Worm (Caenorhabditis elegans) whole organism, L4 larva: ENCODE results near the gene clec-41.
"Not testable (repeated sequence)": the region's sequence is repeated elsewhere in the genome, so short reads cannot be mapped to it uniquely, and the experiment has no call there.

Experiments used
- F37D6.2 ChIP-seq: sonication (generic microtip); optimal IDR thresholded peaks from 2 replicates; lab custom pipeline; 2016; ENCODE audit warnings: mild to moderate bottlenecking, missing genetic modification characterization, missing compliant biosample characterization
- F49E8.2 ChIP-seq: sonication (generic microtip); optimal IDR thresholded peaks from 2 replicates; lab custom pipeline; 2016; ENCODE audit warnings: missing compliant biosample characterization, mild to moderate bottlenecking, missing genetic modification characterization, borderline replicate concordance
- Y75B8A.6 ChIP-seq: fragments of 200-800 bp; sonication (Bioruptor generic); IDR thresholded peaks from 2 replicates; pipeline ENCODE4 v1.3.6; 2022; ENCODE audit warnings: missing genetic modification reagents, missing genetic modification characterization, missing compliant biosample characterization
- ZK337.2 ChIP-seq: fragments of 200-800 bp; sonication (Bioruptor generic); IDR thresholded peaks from 2 replicates; pipeline ENCODE4 v1.3.6; 2022; ENCODE audit warnings: missing genetic modification reagents, missing genetic modification characterization, missing compliant biosample characterization
- ceh-20 ChIP-seq: fragments of 200-800 bp; sonication (Bioruptor generic); IDR thresholded peaks from 2 replicates; pipeline ENCODE4 v1.3.6; 2022; ENCODE audit warnings: missing genetic modification reagents, missing genetic modification characterization, missing compliant biosample characterization
- ceh-32 ChIP-seq: sonication (generic microtip); optimal IDR thresholded peaks from 2 replicates; lab custom pipeline; 2016; ENCODE audit warnings: mild to moderate bottlenecking, missing genetic modification characterization, missing compliant biosample characterization; ENCODE audit not compliant: poor library complexity
- ceh-62 ChIP-seq: sonication (generic microtip); optimal IDR thresholded peaks from 2 replicates; lab custom pipeline; 2017; ENCODE audit warnings: missing biosample characterization, missing genetic modification characterization
- ceh-82 ChIP-seq: sonication (generic microtip); optimal IDR thresholded peaks from 2 replicates; lab custom pipeline; 2017; ENCODE audit warnings: missing biosample characterization, missing genetic modification characterization
- ces-1 ChIP-seq: fragments of 150-350 bp; sonication (generic microtip); optimal IDR thresholded peaks from 4 replicates; lab custom pipeline; 2014; ENCODE audit warnings: missing biosample characterization, missing genetic modification reagents, missing genetic modification characterization
- ctbp-1 ChIP-seq: fragments of 200-800 bp; sonication (Bioruptor generic); IDR thresholded peaks from 2 replicates; pipeline ENCODE4 v1.3.6; 2022; ENCODE audit warnings: missing genetic modification reagents, missing genetic modification characterization, missing compliant biosample characterization
- daf-12 ChIP-seq: fragments of 150-350 bp; optimal IDR thresholded peaks from 2 replicates; lab custom pipeline; 2014; ENCODE audit warnings: missing biosample characterization, missing genetic modification reagents, missing genetic modification characterization
- daf-16 ChIP-seq, 3 experiments: sonication (generic microtip); optimal IDR thresholded peaks; 2 replicates each; lab custom pipeline; 2016 to 2017; ENCODE audit warnings: missing genetic modification characterization in 3 of 3, missing genetic modification reagents in 3 of 3, mild to moderate bottlenecking in 2 of 3, missing compliant biosample characterization in 2 of 3, missing biosample characterization in 1 of 3, moderate library complexity in 1 of 3
- daf-19 ChIP-seq: fragments of 200-800 bp; sonication (Bioruptor generic); conservative IDR thresholded peaks from 2 replicates; pipeline ENCODE4 v1.3.6; 2022; ENCODE audit warnings: missing genetic modification characterization, missing compliant biosample characterization
- daf-8 ChIP-seq: fragments of 200-800 bp; sonication (Bioruptor generic); IDR thresholded peaks from 2 replicates; pipeline ENCODE4 v1.3.6; 2022; ENCODE audit warnings: missing genetic modification characterization, missing compliant biosample characterization
- dmd-8 ChIP-seq: fragments of 200-800 bp; sonication (Bioruptor generic); IDR thresholded peaks from 2 replicates; pipeline ENCODE4 v1.3.6; 2022; ENCODE audit warnings: missing genetic modification characterization, missing compliant biosample characterization
- dpl-1 ChIP-seq: fragments of 150-350 bp; optimal IDR thresholded peaks from 2 replicates; lab custom pipeline; 2014; ENCODE audit warnings: missing biosample characterization, missing genetic modification reagents, missing genetic modification characterization
- dve-1 ChIP-seq: sonication (generic microtip); optimal IDR thresholded peaks from 2 replicates; lab custom pipeline; 2017; ENCODE audit warnings: antibody characterized with exemption, mild to moderate bottlenecking, missing genetic modification characterization, missing compliant biosample characterization; ENCODE audit not compliant: insufficient read depth
- egl-43 ChIP-seq: fragments of 200-800 bp; sonication (Bioruptor generic); IDR thresholded peaks from 2 replicates; pipeline ENCODE4 v1.3.6; 2022; ENCODE audit warnings: missing genetic modification reagents, missing genetic modification characterization, missing compliant biosample characterization
- fos-1 ChIP-seq: fragments of 150-350 bp; optimal IDR thresholded peaks from 2 replicates; lab custom pipeline; 2014; ENCODE audit warnings: missing biosample characterization, missing genetic modification characterization
- hif-1 ChIP-seq, 2 experiments: sonication (generic microtip); optimal IDR thresholded peaks; 2 replicates each; lab custom pipeline; 2016 to 2017; ENCODE audit warnings: missing compliant biosample characterization in 2 of 2, missing genetic modification characterization in 2 of 2, missing genetic modification reagents in 2 of 2, missing genotype in 2 of 2, mild to moderate bottlenecking in 1 of 2
- hmg-1.1 ChIP-seq: fragments of 200-800 bp; sonication (Bioruptor generic); IDR thresholded peaks from 2 replicates; pipeline ENCODE4 v1.3.6; 2022; ENCODE audit warnings: missing genetic modification reagents, missing genetic modification characterization, missing compliant biosample characterization
- lin-1 ChIP-seq: fragments of 200-800 bp; sonication (Bioruptor generic); IDR thresholded peaks from 2 replicates; pipeline ENCODE4 v1.3.6; 2022; ENCODE audit warnings: missing genetic modification reagents, missing genetic modification characterization, missing compliant biosample characterization
- lin-13 ChIP-seq: fragments of 150-350 bp; optimal IDR thresholded peaks from 2 replicates; lab custom pipeline; 2014; ENCODE audit warnings: missing biosample characterization, missing genetic modification reagents, missing genetic modification characterization
- lin-38 ChIP-seq: fragments of 200-800 bp; sonication (Bioruptor generic); IDR thresholded peaks from 2 replicates; pipeline ENCODE4 v1.3.6; 2022; ENCODE audit warnings: missing genetic modification reagents, missing genetic modification characterization, missing compliant biosample characterization
- lsy-2 ChIP-seq, 2 experiments: fragments of 150-350 bp in 1 of 2; sonication (generic microtip) in 1 of 2; optimal IDR thresholded peaks; 2 replicates each; lab custom pipeline; 2014 to 2017; ENCODE audit warnings: missing biosample characterization in 2 of 2, missing genetic modification characterization in 2 of 2
- madf-9 ChIP-seq: fragments of 200-800 bp; sonication (Bioruptor generic); conservative IDR thresholded peaks from 2 replicates; pipeline ENCODE4 v1.3.6; 2022; ENCODE audit warnings: missing genetic modification reagents, missing genetic modification characterization, missing compliant biosample characterization
- mdt-29 ChIP-seq: fragments of 200-800 bp; sonication (Bioruptor generic); IDR thresholded peaks from 2 replicates; pipeline ENCODE4 v1.3.6; 2022; ENCODE audit warnings: missing genetic modification reagents, missing genetic modification characterization, missing compliant biosample characterization
- mxl-3 ChIP-seq: fragments of 200-800 bp; sonication (Bioruptor generic); optimal IDR thresholded peaks from 2 replicates; lab custom pipeline; 2018; ENCODE audit warnings: mild to moderate bottlenecking, missing genetic modification characterization, missing compliant biosample characterization
- nhr-111 ChIP-seq: fragments of 200-800 bp; sonication (Bioruptor generic); optimal IDR thresholded peaks from 2 replicates; lab custom pipeline; 2018; ENCODE audit warnings: mild to moderate bottlenecking, missing genetic modification characterization, missing compliant biosample characterization
- nhr-25 ChIP-seq: sonication (generic microtip); optimal IDR thresholded peaks from 2 replicates; lab custom pipeline; 2017; ENCODE audit warnings: missing genetic modification characterization, mild to moderate bottlenecking, missing compliant biosample characterization, antibody characterized with exemption, moderate library complexity, borderline replicate concordance; ENCODE audit not compliant: insufficient read depth
- nhr-42 ChIP-seq: fragments of 200-800 bp; sonication (Bioruptor generic); IDR thresholded peaks from 2 replicates; pipeline ENCODE4 v1.3.6; 2022; ENCODE audit warnings: missing genetic modification characterization, missing compliant biosample characterization
- nhr-6 ChIP-seq: fragments of 150-350 bp; optimal IDR thresholded peaks from 2 replicates; lab custom pipeline; 2014; ENCODE audit warnings: missing biosample characterization, missing genetic modification characterization
- nhr-77 ChIP-seq: fragments of 150-350 bp; optimal IDR thresholded peaks from 2 replicates; lab custom pipeline; 2014; ENCODE audit warnings: missing biosample characterization, missing genetic modification characterization
- php-3 ChIP-seq: fragments of 200-800 bp; sonication (Bioruptor generic); IDR thresholded peaks from 2 replicates; pipeline ENCODE4 v1.3.6; 2022; ENCODE audit warnings: missing genetic modification reagents, missing genetic modification characterization, missing compliant biosample characterization
- rbr-2 ChIP-seq: sonication (generic microtip); optimal IDR thresholded peaks from 2 replicates; lab custom pipeline; 2016; ENCODE audit warnings: missing genotype, missing genetic modification characterization, missing compliant biosample characterization
- set-16 ChIP-seq: fragments of 200-800 bp; sonication (Bioruptor generic); IDR thresholded peaks from 2 replicates; pipeline ENCODE4 v1.3.6; 2022; ENCODE audit warnings: missing genetic modification reagents, missing genetic modification characterization, missing compliant biosample characterization
- spr-3 ChIP-seq: fragments of 200-800 bp; sonication (Bioruptor generic); optimal IDR thresholded peaks from 2 replicates; lab custom pipeline; 2018; ENCODE audit warnings: mild to moderate bottlenecking, missing genetic modification characterization, missing compliant biosample characterization
- tra-1 ChIP-seq: fragments of 200-800 bp; sonication (Bioruptor generic); IDR thresholded peaks from 2 replicates; pipeline ENCODE4 v1.3.6; 2022; ENCODE audit warnings: missing genetic modification reagents, missing genetic modification characterization, missing compliant biosample characterization
- unc-130 ChIP-seq: sonication (generic microtip); optimal IDR thresholded peaks from 2 replicates; lab custom pipeline; 2016; ENCODE audit warnings: missing genetic modification reagents, missing genetic modification characterization, missing compliant biosample characterization
- zfp-3 ChIP-seq: fragments of 200-800 bp; sonication (Bioruptor generic); conservative IDR thresholded peaks from 2 replicates; pipeline ENCODE4 v1.3.6; 2022; ENCODE audit warnings: missing genetic modification reagents, missing genetic modification characterization, missing compliant biosample characterization
- zip-2 ChIP-seq: fragments of 150-350 bp; optimal IDR thresholded peaks from 2 replicates; lab custom pipeline; 2014; ENCODE audit warnings: missing biosample characterization, missing genetic modification characterization
- ztf-11 ChIP-seq: fragments of 150-350 bp; optimal IDR thresholded peaks from 2 replicates; lab custom pipeline; 2014; ENCODE audit warnings: missing biosample characterization, missing genetic modification characterization
- ztf-7 ChIP-seq: fragments of 150-350 bp; optimal IDR thresholded peaks from 2 replicates; lab custom pipeline; 2014; ENCODE audit warnings: missing biosample characterization, missing genetic modification characterization

The clec-41 gene

DNA sequence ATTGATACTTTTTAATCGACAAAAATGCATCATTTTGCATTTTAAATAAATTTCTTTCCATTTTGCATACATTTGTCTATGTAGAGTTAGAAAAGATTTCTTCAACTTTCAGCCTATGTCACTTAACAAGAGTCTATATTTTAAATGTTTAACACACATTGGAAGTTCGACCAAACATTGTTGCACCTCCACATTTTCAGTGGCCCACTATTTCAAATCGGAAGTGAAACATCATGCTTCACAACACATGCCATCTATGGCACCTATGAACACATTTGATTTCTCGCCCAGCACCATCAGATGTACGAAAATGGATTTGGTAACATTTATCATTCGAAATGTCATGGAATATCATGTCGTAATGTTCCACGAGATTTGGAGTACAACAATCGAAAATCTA lies 780 bp upstream of the clec-41 start, which contains the start of gene dhc-3:
Gene dhc-3 (plus strand): TSS at position 301 of the 400 bp plus-strand sequence.
- TF ChIP-seq zfp-3 (GFP tag; lab: Robert Waterston, UW), result no peak
- TF ChIP-seq dmd-8 (GFP tag; lab: Robert Waterston, UW), result no peak
- no peak for TF ChIP-seq daf-19 (GFP tag; lab: Robert Waterston, UW)
- no peak for TF ChIP-seq spr-3 (GFP tag; lab: Kevin White, UChicago)
- no peak for TF ChIP-seq dve-1
- TF ChIP-seq ceh-62 (tag; lab: Kevin White, UChicago), result no peak
- TF ChIP-seq Y75B8A.6, result no peak
- no peak for TF ChIP-seq ztf-11 (tag; lab: Kevin White, UChicago)
- no peak for TF ChIP-seq ceh-20 (GFP tag; lab: Robert Waterston, UW)
- no peak for TF ChIP-seq nhr-111 (GFP tag; lab: Kevin White, UChicago)
- TF ChIP-seq lin-38, result no peak

DNA sequence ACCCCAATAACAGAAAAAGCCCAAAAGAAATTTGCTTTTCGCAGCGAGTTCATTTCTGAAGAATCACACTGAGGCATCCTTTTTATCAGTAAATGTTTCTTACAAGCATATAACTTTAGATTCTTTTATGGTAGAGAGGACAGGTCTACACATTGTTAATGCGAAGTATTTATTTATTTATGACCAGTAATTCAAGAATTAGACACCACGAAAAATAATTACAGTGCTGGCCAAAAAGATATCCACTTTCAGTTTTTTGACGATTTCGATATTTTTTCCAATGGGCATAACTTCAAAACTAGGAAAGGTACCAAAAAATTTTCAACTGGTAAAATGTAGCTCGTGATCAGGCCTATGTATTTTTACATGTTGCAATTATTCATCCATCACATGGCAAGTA lies 3.1 kb downstream of the clec-41 start, which contains the start of gene clec-225:
Gene clec-225 (minus strand): TSS at position 101 of the 400 bp plus-strand sequence.
- not testable (repeated sequence) for TF ChIP-seq zip-2; mxl-3 (GFP tag; lab: Kevin White, UChicago); ceh-82 (tag; lab: Kevin White, UChicago)

DNA sequence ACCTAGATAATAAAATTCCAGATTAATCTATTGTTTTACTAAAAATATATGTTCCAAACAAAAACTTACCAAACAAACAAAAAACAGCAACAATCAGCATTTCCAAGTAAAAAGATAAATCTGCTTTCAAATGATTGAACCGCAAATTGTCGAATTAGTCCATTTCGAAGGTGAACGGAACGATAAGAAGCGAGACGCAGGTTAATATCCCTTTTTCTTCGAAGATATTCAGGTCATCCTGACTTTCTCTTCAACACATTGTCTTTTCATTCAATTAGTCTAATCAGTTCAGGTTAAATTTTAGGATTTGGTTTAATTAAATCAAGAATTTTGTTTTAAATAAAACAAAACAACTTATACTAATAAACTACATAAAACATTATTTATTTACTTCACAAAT lies 4.5 kb downstream of the clec-41 start, which contains the start of gene B0365.9:
Gene B0365.9 (minus strand): TSS at position 186 of the 400 bp plus-strand sequence.
- TF ChIP-seq ZK337.2, result no peak
- TF ChIP-seq nhr-25 (tag; lab: Kevin White, UChicago), result no peak
- no peak for TF ChIP-seq egl-43 (GFP tag; lab: Robert Waterston, UW)
- TF ChIP-seq daf-16 (GFP tag; optimal IDR thresholded peaks at IDR 0.05; lab: Kevin White, UChicago), result no peak
- no peak for TF ChIP-seq daf-16 (tag; optimal IDR thresholded peaks at IDR 0.05; lab: Kevin White, UChicago)
- no peak for TF ChIP-seq ceh-32
- TF ChIP-seq daf-12, result no peak
- no peak for TF ChIP-seq lin-1 (GFP tag; lab: Robert Waterston, UW)
- no peak for TF ChIP-seq fos-1 (tag; lab: Kevin White, UChicago)
- no peak for TF ChIP-seq nhr-42 (GFP tag; lab: Robert Waterston, UW)
- no peak for TF ChIP-seq Y75B8A.6
- no peak for TF ChIP-seq mdt-29 (GFP tag; lab: Robert Waterston, UW)

DNA sequence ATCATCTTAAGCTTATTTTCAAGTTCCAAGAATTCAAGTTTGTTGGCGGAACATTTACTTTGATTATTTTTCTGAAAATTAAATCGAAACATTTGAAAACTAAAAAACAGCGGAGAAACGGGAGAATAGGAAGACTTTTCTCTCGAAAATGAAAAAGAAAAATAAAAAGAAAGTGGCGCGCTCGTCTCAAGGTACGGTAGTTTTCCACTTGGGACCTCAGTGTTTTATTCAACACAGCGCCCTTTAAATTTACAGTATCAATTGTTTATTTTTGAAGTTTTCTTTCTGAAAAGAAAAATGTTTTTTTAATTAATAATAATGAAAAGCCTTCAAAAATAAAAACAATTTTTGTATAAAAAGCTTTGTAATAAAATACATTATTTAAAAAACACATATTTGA lies 6.4 kb downstream of the clec-41 start:
- TF ChIP-seq unc-130, result peak; percentile 68
- TF ChIP-seq madf-9 (GFP tag; lab: Robert Waterston, UW), result no peak
- peak; percentile 11 for TF ChIP-seq F49E8.2 (tag; lab: Kevin White, UChicago)
- no peak for TF ChIP-seq F37D6.2

DNA sequence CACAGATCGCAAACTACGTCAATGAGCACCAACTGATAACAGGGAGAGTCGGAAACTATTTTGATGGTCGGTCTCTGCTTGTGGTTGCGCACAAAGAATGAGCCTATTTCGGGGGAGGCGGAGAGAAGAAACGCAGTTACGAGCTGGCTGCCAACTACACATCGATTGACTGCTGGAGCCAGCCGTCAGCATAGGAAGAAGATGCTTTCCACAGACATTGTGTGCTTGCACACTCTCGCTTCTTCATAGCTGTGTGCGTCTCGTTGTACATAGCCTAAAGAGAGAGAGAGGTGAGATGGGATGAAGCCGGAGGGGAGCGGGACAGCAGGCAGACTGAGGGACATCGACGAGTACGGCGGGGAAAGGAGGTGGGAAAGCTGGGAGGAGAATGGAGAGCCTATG lies 7.5 kb downstream of the clec-41 start:
- no peak for TF ChIP-seq nhr-111 (GFP tag; lab: Kevin White, UChicago)
- peak; percentile 86 for TF ChIP-seq hmg-1.1 (GFP tag; lab: Robert Waterston, UW)
- peak; percentile 20 to 42 for TF ChIP-seq lsy-2 (tag; optimal IDR thresholded peaks at IDR 0.05; lab: Kevin White, UChicago)
- TF ChIP-seq tra-1 (GFP tag; lab: Robert Waterston, UW), result peak; percentile 32; the same call in 1 of the 2 replicates
- peak; percentile 36 for TF ChIP-seq F37D6.2
- TF ChIP-seq rbr-2 (tag; lab: Kevin White, UChicago), result peak; percentile 77
- no peak for TF ChIP-seq zip-2
- peak in 1 of 2 experiments; percentile 30 for TF ChIP-seq hif-1 (tag; optimal IDR thresholded peaks at IDR 0.05; lab: Kevin White, UChicago)
- TF ChIP-seq daf-19 (GFP tag; lab: Robert Waterston, UW), result no peak
- no peak for TF ChIP-seq ztf-7 (tag; lab: Kevin White, UChicago)
- TF ChIP-seq ces-1 (GFP tag; lab: Kevin White, UChicago), result no peak
- TF ChIP-seq ctbp-1 (GFP tag; lab: Robert Waterston, UW), result peak; percentile 66; the same call in 1 of the 2 replicates
- TF ChIP-seq lin-13 (GFP tag; lab: Kevin White, UChicago), result peak; percentile 70
- peak; percentile 49; the same call in 1 of the 2 replicates for TF ChIP-seq mdt-29 (GFP tag; lab: Robert Waterston, UW)
- TF ChIP-seq daf-8 (GFP tag; lab: Robert Waterston, UW), result no peak
- TF ChIP-seq set-16 (GFP tag; lab: Robert Waterston, UW), result no peak; the same call in 1 of the 2 replicates
- TF ChIP-seq mxl-3 (GFP tag; lab: Kevin White, UChicago), result peak; percentile 35
- no peak for TF ChIP-seq unc-130
- TF ChIP-seq nhr-77 (tag; lab: Kevin White, UChicago), result peak; percentile 50
- TF ChIP-seq dpl-1 (GFP tag; lab: Kevin White, UChicago), result peak; percentile 15
- peak; percentile 63 for TF ChIP-seq php-3
- TF ChIP-seq nhr-6 (tag; lab: Kevin White, UChicago), result peak; percentile 66
